Fruit fly (Drosophila melanogaster) whole organism, embryonic: ENCODE results near the gene Acbp6.
A peak's percentile ranks its signal among the peaks of the same experiment; 100 is the strongest.

Experiments used
- ATbp ChIP-seq: fragments of 200-800 bp; sonication (Bioruptor generic); optimal IDR thresholded peaks from 2 replicates; lab custom pipeline; 2017; ENCODE audit warnings: missing biosample characterization, mild to moderate bottlenecking, missing genetic modification characterization, missing genetic modification reagents
- Asciz ChIP-seq: fragments of 200-800 bp; sonication (Bioruptor generic); optimal IDR thresholded peaks from 2 replicates; lab custom pipeline; 2017; ENCODE audit warnings: missing biosample characterization, mild to moderate bottlenecking, missing genetic modification characterization, missing genetic modification reagents
- CG10979 ChIP-seq: fragments of 200-800 bp; sonication (Bioruptor generic); optimal IDR thresholded peaks from 2 replicates; lab custom pipeline; 2018; ENCODE audit warnings: missing biosample characterization, mild to moderate bottlenecking, missing genetic modification characterization, moderate library complexity
- CG11504 ChIP-seq: fragments of 200-800 bp; sonication (Bioruptor generic); optimal IDR thresholded peaks from 3 replicates; lab custom pipeline; 2019; ENCODE audit warnings: missing biosample characterization, mild to moderate bottlenecking, missing genetic modification characterization, moderate library complexity
- CG15269 ChIP-seq: fragments of 200-800 bp; sonication (Bioruptor generic); optimal IDR thresholded peaks from 2 replicates; lab custom pipeline; 2018; ENCODE audit warnings: missing biosample characterization, mild to moderate bottlenecking, missing genetic modification characterization, moderate library complexity
- CG15479 ChIP-seq: fragments of 200-800 bp; sonication (Bioruptor generic); optimal IDR thresholded peaks from 3 replicates; lab custom pipeline; 2019; ENCODE audit warnings: missing biosample characterization, mild to moderate bottlenecking, missing genetic modification characterization, moderate library complexity
- CG1602 ChIP-seq: fragments of 200-800 bp; sonication (Bioruptor generic); optimal IDR thresholded peaks from 3 replicates; lab custom pipeline; 2016; ENCODE audit warnings: missing biosample characterization, missing genetic modification characterization
- CG1647 ChIP-seq: fragments of 200-800 bp; sonication (Bioruptor generic); optimal IDR thresholded peaks from 3 replicates; lab custom pipeline; 2016; ENCODE audit warnings: missing biosample characterization, missing genetic modification characterization
- CG17186 ChIP-seq: fragments of 200-800 bp; sonication (Bioruptor generic); optimal IDR thresholded peaks from 3 replicates; lab custom pipeline; 2017; ENCODE audit warnings: missing biosample characterization, missing genetic modification reagents, missing genetic modification characterization
- CG17829 ChIP-seq: fragments of 200-800 bp; optimal IDR thresholded peaks from 2 replicates; lab custom pipeline; 2019; ENCODE audit warnings: missing biosample characterization, mild to moderate bottlenecking, missing genetic modification characterization, moderate library complexity
- CG18262 ChIP-seq: fragments of 200-800 bp; optimal IDR thresholded peaks from 3 replicates; lab custom pipeline; 2019; ENCODE audit warnings: missing biosample characterization, mild to moderate bottlenecking, missing genetic modification characterization, moderate library complexity
- CG2129 ChIP-seq: fragments of 200-800 bp; sonication (Bioruptor generic); IDR thresholded peaks from 2 replicates; pipeline ENCODE4 v1.3.6; 2022; ENCODE audit warnings: missing biosample characterization, missing genetic modification characterization; ENCODE audit not compliant: partially characterized antibody
- CG2678 ChIP-seq: fragments of 200-800 bp; sonication (Bioruptor generic); optimal IDR thresholded peaks from 3 replicates; lab custom pipeline; 2019; ENCODE audit warnings: missing biosample characterization, mild to moderate bottlenecking, missing genetic modification characterization, moderate library complexity
- CG2712 ChIP-seq: fragments of 200-800 bp; optimal IDR thresholded peaks from 3 replicates; lab custom pipeline; 2019; ENCODE audit warnings: missing biosample characterization, mild to moderate bottlenecking, missing genetic modification characterization, moderate library complexity
- CG2875 ChIP-seq: fragments of 200-800 bp; sonication (Bioruptor generic); optimal IDR thresholded peaks from 2 replicates; lab custom pipeline; 2017; ENCODE audit warnings: missing biosample characterization, mild to moderate bottlenecking, missing genetic modification characterization, missing genetic modification reagents
- CG30020 ChIP-seq: fragments of 200-800 bp; optimal IDR thresholded peaks from 2 replicates; lab custom pipeline; 2019; ENCODE audit warnings: missing biosample characterization, mild to moderate bottlenecking, missing genetic modification characterization, moderate library complexity
- CG31388 ChIP-seq: fragments of 200-800 bp; sonication (Bioruptor generic); optimal IDR thresholded peaks from 2 replicates; lab custom pipeline; 2016; ENCODE audit warnings: missing biosample characterization, missing genetic modification characterization
- CG31441 ChIP-seq: fragments of 200-800 bp; sonication (Bioruptor generic); IDR thresholded peaks from 2 replicates; pipeline ENCODE4 v1.3.6; 2022; ENCODE audit warnings: missing biosample characterization, missing genetic modification characterization
- CG3838 ChIP-seq: fragments of 200-800 bp; sonication (Bioruptor generic); optimal IDR thresholded peaks from 3 replicates; lab custom pipeline; 2016; ENCODE audit warnings: missing biosample characterization, missing genetic modification characterization
- CG4424 ChIP-seq: fragments of 200-800 bp; sonication (Bioruptor generic); optimal IDR thresholded peaks from 3 replicates; lab custom pipeline; 2016; ENCODE audit warnings: missing biosample characterization, missing genetic modification characterization
- CG4854 ChIP-seq: fragments of 200-800 bp; sonication (Bioruptor generic); optimal IDR thresholded peaks from 2 replicates; lab custom pipeline; 2016; ENCODE audit warnings: missing biosample characterization, missing genetic modification characterization, inconsistent platforms
- CG5245 ChIP-seq: fragments of 200-800 bp; sonication (Bioruptor generic); optimal IDR thresholded peaks from 3 replicates; lab custom pipeline; 2016; ENCODE audit warnings: missing biosample characterization, missing genetic modification characterization
- CG6272 ChIP-seq: fragments of 200-800 bp; sonication (Bioruptor generic); IDR thresholded peaks from 2 replicates; pipeline ENCODE4 v1.3.6; 2022; ENCODE audit warnings: missing biosample characterization, missing genetic modification characterization
- CG6683 ChIP-seq: fragments of 200-800 bp; sonication (Bioruptor generic); optimal IDR thresholded peaks from 2 replicates; lab custom pipeline; 2017; ENCODE audit warnings: missing biosample characterization, mild to moderate bottlenecking, missing genetic modification characterization, missing genetic modification reagents
- CG7963 ChIP-seq: fragments of 200-800 bp; sonication (Bioruptor generic); IDR thresholded peaks from 3 replicates; pipeline ENCODE4 v1.3.6; 2022; ENCODE audit warnings: missing biosample characterization, missing genetic modification characterization; ENCODE audit not compliant: partially characterized antibody
- CG8388 ChIP-seq: fragments of 200-800 bp; sonication (Bioruptor generic); optimal IDR thresholded peaks from 2 replicates; lab custom pipeline; 2019; ENCODE audit warnings: missing biosample characterization, mild to moderate bottlenecking, missing genetic modification characterization, moderate library complexity
- CG9215 ChIP-seq: fragments of 200-800 bp; sonication (Bioruptor generic); IDR thresholded peaks from 2 replicates; pipeline ENCODE4 v1.3.6; 2022; ENCODE audit warnings: missing biosample characterization, missing genetic modification characterization
- CG9876 ChIP-seq: fragments of 200-800 bp; sonication (Bioruptor generic); optimal IDR thresholded peaks from 2 replicates; lab custom pipeline; 2016; ENCODE audit warnings: missing biosample characterization, missing genetic modification characterization
- HmgZ ChIP-seq: fragments of 200-800 bp; sonication (Bioruptor generic); optimal IDR thresholded peaks from 2 replicates; lab custom pipeline; 2018; ENCODE audit warnings: missing biosample characterization, mild to moderate bottlenecking, missing genetic modification characterization
- Hr51 ChIP-seq, 2 experiments: fragments of 200-800 bp; sonication (Bioruptor generic); optimal IDR thresholded peaks; 2 replicates in 1 of 2; 3 replicates in 1 of 2; lab custom pipeline; 2016 to 2018; ENCODE audit warnings: missing biosample characterization in 2 of 2, missing genetic modification characterization in 2 of 2, mild to moderate bottlenecking in 1 of 2, moderate library complexity in 1 of 2
- Mad ChIP-seq: fragments of 200-800 bp; sonication (Bioruptor generic); optimal IDR thresholded peaks from 2 replicates; lab custom pipeline; 2016; ENCODE audit warnings: missing biosample characterization, missing genetic modification characterization
- Med ChIP-seq: fragments of 200-800 bp; sonication (Bioruptor generic); peaks from one replicate; lab custom pipeline; 2016; ENCODE audit warnings: missing biosample characterization, missing genetic modification characterization, mild to moderate bottlenecking, inconsistent platforms, moderate library complexity
- NfI ChIP-seq: fragments of 200-800 bp; sonication (Bioruptor generic); optimal IDR thresholded peaks from 3 replicates; lab custom pipeline; 2018; ENCODE audit warnings: missing biosample characterization, mild to moderate bottlenecking, missing genetic modification characterization, moderate library complexity
- Oli ChIP-seq: fragments of 200-800 bp; sonication (Bioruptor generic); optimal IDR thresholded peaks from 2 replicates; lab custom pipeline; 2018; ENCODE audit warnings: missing biosample characterization, mild to moderate bottlenecking, missing genetic modification characterization, moderate library complexity
- abd-A ChIP-seq: fragments of 200-800 bp; sonication (Bioruptor generic); optimal IDR thresholded peaks from 3 replicates; lab custom pipeline; 2019; ENCODE audit warnings: missing biosample characterization, mild to moderate bottlenecking, missing genetic modification characterization, moderate library complexity
- bsh ChIP-seq, 2 experiments: fragments of 200-800 bp; sonication (Bioruptor generic); optimal IDR thresholded peaks; 2 replicates each; lab custom pipeline; 2017 to 2018; ENCODE audit warnings: mild to moderate bottlenecking in 2 of 2, missing biosample characterization in 2 of 2, missing genetic modification characterization in 2 of 2, moderate library complexity in 1 of 2
- chm ChIP-seq: fragments of 200-800 bp; sonication (Bioruptor generic); IDR thresholded peaks from 2 replicates; pipeline ENCODE4 v1.3.6; 2022; ENCODE audit warnings: missing biosample characterization, missing genetic modification characterization
- cwo ChIP-seq: fragments of 200-800 bp; sonication (Bioruptor generic); optimal IDR thresholded peaks from 3 replicates; lab custom pipeline; 2017; ENCODE audit warnings: missing biosample characterization, missing genetic modification characterization, mild to moderate bottlenecking, moderate library complexity, missing genetic modification reagents
- dmrt99B ChIP-seq: fragments of 200-800 bp; sonication (Bioruptor generic); optimal IDR thresholded peaks from 2 replicates; lab custom pipeline; 2018; ENCODE audit warnings: missing biosample characterization, mild to moderate bottlenecking, missing genetic modification characterization, moderate library complexity
- fd102C ChIP-seq: fragments of 200-800 bp; sonication (Bioruptor generic); optimal IDR thresholded peaks from 2 replicates; lab custom pipeline; 2018; ENCODE audit warnings: missing biosample characterization, mild to moderate bottlenecking, missing genetic modification characterization, moderate library complexity
- fd3F ChIP-seq: fragments of 200-800 bp; sonication (Bioruptor generic); optimal IDR thresholded peaks from 2 replicates; lab custom pipeline; 2018; ENCODE audit warnings: missing biosample characterization, mild to moderate bottlenecking, missing genetic modification characterization, moderate library complexity
- lab ChIP-seq: fragments of 200-800 bp; sonication (Bioruptor generic); optimal IDR thresholded peaks from 3 replicates; lab custom pipeline; 2017; ENCODE audit warnings: missing biosample characterization, missing genetic modification characterization, mild to moderate bottlenecking, moderate library complexity, missing genetic modification reagents
- lilli ChIP-seq: fragments of 200-800 bp; sonication (Bioruptor generic); optimal IDR thresholded peaks from 3 replicates; lab custom pipeline; 2016; ENCODE audit warnings: missing biosample characterization, missing genetic modification characterization
- onecut ChIP-seq: fragments of 200-800 bp; sonication (Bioruptor generic); IDR thresholded peaks from 2 replicates; pipeline ENCODE4 v1.3.6; 2022; ENCODE audit warnings: missing biosample characterization, missing genetic modification characterization
- stc ChIP-seq: fragments of 200-800 bp; sonication (Bioruptor generic); IDR thresholded peaks from 2 replicates; pipeline ENCODE4 v1.3.6; 2022; ENCODE audit warnings: missing biosample characterization, missing genetic modification characterization
- trem ChIP-seq: fragments of 200-800 bp; optimal IDR thresholded peaks from 3 replicates; lab custom pipeline; 2019; ENCODE audit warnings: missing biosample characterization, mild to moderate bottlenecking, missing genetic modification characterization, moderate library complexity
- twi ChIP-seq: fragments of 200-800 bp; optimal IDR thresholded peaks from 2 replicates; lab custom pipeline; 2019; ENCODE audit warnings: missing biosample characterization, mild to moderate bottlenecking, missing genetic modification characterization, moderate library complexity
- unc-4 ChIP-seq: fragments of 200-800 bp; sonication (Bioruptor generic); IDR thresholded peaks from 2 replicates; pipeline ENCODE4 v1.3.6; 2022; ENCODE audit warnings: missing biosample characterization, missing genetic modification characterization; ENCODE audit not compliant: partially characterized antibody
- wek ChIP-seq: fragments of 200-800 bp; sonication (Bioruptor generic); optimal IDR thresholded peaks from 3 replicates; lab custom pipeline; 2018; ENCODE audit warnings: missing biosample characterization, mild to moderate bottlenecking, missing genetic modification characterization, moderate library complexity
- zen2 ChIP-seq: fragments of 200-800 bp; sonication (Bioruptor generic); IDR thresholded peaks from 3 replicates; pipeline ENCODE4 v1.3.6; 2022; ENCODE audit warnings: missing biosample characterization, missing genetic modification characterization; ENCODE audit not compliant: partially characterized antibody

Acbp6 gene

dm6 chr3L:7153634-7154033 is 24.9 kb downstream of the Acbp6 start (continued):
- TF ChIP-seq Med (GFP tag; lab: Kevin White, UChicago) (peak; percentile 20), CG7963 (GFP tag; lab: Robert Waterston, UW) (no peak), CG4424 (GFP tag; lab: Kevin White, UChicago) (peak; percentile 28), CG9876 (no peak), fd102C (GFP tag; lab: Kevin White, UChicago) (no peak), CG6272 (no peak), CG11504 (peak; percentile 42), CG10979 (tag; lab: Kevin White, UChicago) (peak; percentile 37), CG17829 (tag; lab: Kevin White, UChicago) (peak; percentile 2), bsh (GFP tag; optimal IDR thresholded peaks at IDR 0.05; lab: Kevin White, UChicago) (peak; percentile 8 to 30), CG4854 (GFP tag; lab: Kevin White, UChicago) (no peak), CG31388 (GFP tag; lab: Kevin White, UChicago) (no peak), Mad (GFP tag; lab: Kevin White, UChicago) (no peak), ATbp (GFP tag; lab: Kevin White, UChicago) (no peak), CG18262 (peak; percentile 22), NfI (no peak), CG8388 (no peak), Hr51 (GFP tag; optimal IDR thresholded peaks at IDR 0.05; lab: Kevin White, UChicago) (peak in 1 of 2 experiments; percentile 28), chm (GFP tag; lab: Robert Waterston, UW) (no peak), CG5245 (GFP tag; lab: Kevin White, UChicago) (no peak), trem (tag; lab: Kevin White, UChicago) (no peak), abd-A (tag; lab: Kevin White, UChicago) (no peak), CG17186 (GFP tag; lab: Kevin White, UChicago) (no peak), HmgZ (tag; lab: Kevin White, UChicago) (no peak), CG1647 (no peak), CG30020 (tag; lab: Kevin White, UChicago) (no peak), CG2129 (GFP tag; lab: Robert Waterston, UW) (no peak), unc-4 (GFP tag; lab: Robert Waterston, UW) (no peak), CG1602 (GFP tag; lab: Kevin White, UChicago) (no peak), zen2 (GFP tag; lab: Robert Waterston, UW) (no peak), wek (no peak), lilli (GFP tag; lab: Kevin White, UChicago) (peak; percentile 1), dmrt99B (tag; lab: Kevin White, UChicago) (peak; percentile 39), CG15479 (no peak), onecut (GFP tag; lab: Robert Waterston, UW) (no peak), CG31441 (GFP tag; lab: Robert Waterston, UW) (no peak), stc (GFP tag; lab: Robert Waterston, UW) (no peak), CG3838 (GFP tag; lab: Kevin White, UChicago) (no peak), Oli (tag; lab: Kevin White, UChicago) (peak; percentile 22), CG9215 (no peak), twi (tag; lab: Kevin White, UChicago) (no peak), CG6683 (no peak), CG2678 (tag; lab: Kevin White, UChicago) (peak; percentile 40), CG2712 (tag; lab: Kevin White, UChicago) (peak; percentile 19), lab (GFP tag; lab: Kevin White, UChicago) (peak; percentile 26), fd3F (no peak), CG2875 (GFP tag; lab: Kevin White, UChicago) (no peak), Asciz (GFP tag; lab: Kevin White, UChicago) (no peak), cwo (GFP tag; lab: Kevin White, UChicago) (no peak), CG15269 (tag; lab: Kevin White, UChicago) (peak; percentile 11)
